Worm (Caenorhabditis elegans) whole organism, L4 larva: ENCODE data around the gene fozi-1.

Source experiments
- ZK337.2 ChIP-seq: fragments of 200-800 bp; sonication (Bioruptor generic); IDR thresholded peaks from 2 replicates; pipeline ENCODE4 v1.3.6; 2022; ENCODE audit warnings: missing genetic modification reagents, missing genetic modification characterization, missing compliant biosample characterization
- daf-8 ChIP-seq: fragments of 200-800 bp; sonication (Bioruptor generic); IDR thresholded peaks from 2 replicates; pipeline ENCODE4 v1.3.6; 2022; ENCODE audit warnings: missing genetic modification characterization, missing compliant biosample characterization
- fos-1 ChIP-seq: fragments of 150-350 bp; optimal IDR thresholded peaks from 2 replicates; lab custom pipeline; 2014; ENCODE audit warnings: missing biosample characterization, missing genetic modification characterization
- lin-1 ChIP-seq: fragments of 200-800 bp; sonication (Bioruptor generic); IDR thresholded peaks from 2 replicates; pipeline ENCODE4 v1.3.6; 2022; ENCODE audit warnings: missing genetic modification reagents, missing genetic modification characterization, missing compliant biosample characterization
- lin-15B ChIP-seq: fragments of 150-350 bp; sonication (generic microtip); optimal IDR thresholded peaks from 3 replicates; lab custom pipeline; 2014; ENCODE audit warnings: missing biosample characterization, missing genetic modification characterization
- lsy-2 ChIP-seq, 2 experiments: fragments of 150-350 bp in 1 of 2; sonication (generic microtip) in 1 of 2; optimal IDR thresholded peaks; 2 replicates each; lab custom pipeline; 2014 to 2017; ENCODE audit warnings: missing biosample characterization in 2 of 2, missing genetic modification characterization in 2 of 2
- madf-9 ChIP-seq: fragments of 200-800 bp; sonication (Bioruptor generic); conservative IDR thresholded peaks from 2 replicates; pipeline ENCODE4 v1.3.6; 2022; ENCODE audit warnings: missing genetic modification reagents, missing genetic modification characterization, missing compliant biosample characterization
- mxl-2 ChIP-seq: fragments of 200-800 bp; sonication (Bioruptor generic); conservative IDR thresholded peaks from 2 replicates; pipeline ENCODE4 v1.3.6; 2022; ENCODE audit warnings: missing genetic modification reagents, missing genetic modification characterization, missing compliant biosample characterization
- nhr-11 ChIP-seq: fragments of 150-350 bp; optimal IDR thresholded peaks from 2 replicates; lab custom pipeline; 2014; ENCODE audit warnings: missing biosample characterization, missing genetic modification characterization
- nhr-28 ChIP-seq: fragments of 150-350 bp; optimal IDR thresholded peaks from 2 replicates; lab custom pipeline; 2014; ENCODE audit warnings: missing biosample characterization, missing genetic modification characterization
- nhr-48 ChIP-seq: sonication (generic microtip); optimal IDR thresholded peaks from 2 replicates; lab custom pipeline; 2016; ENCODE audit warnings: mild to moderate bottlenecking, missing genetic modification characterization, missing compliant biosample characterization
- pha-4 ChIP-seq, 2 experiments: fragments of 150-350 bp in 1 of 2; fragments of 200-800 bp in 1 of 2; sonication (Bioruptor generic) in 1 of 2; IDR thresholded peaks in 1 of 2; optimal IDR thresholded peaks in 1 of 2; 2 replicates each; pipeline versions ENCODE4 v1.3.6 to Lab custom; 2014 to 2022; ENCODE audit warnings: missing genetic modification characterization in 2 of 2, missing genetic modification reagents in 2 of 2, missing biosample characterization in 1 of 2, missing compliant biosample characterization in 1 of 2
- unc-130 ChIP-seq: sonication (generic microtip); optimal IDR thresholded peaks from 2 replicates; lab custom pipeline; 2016; ENCODE audit warnings: missing genetic modification reagents, missing genetic modification characterization, missing compliant biosample characterization
- unc-62 ChIP-seq, 3 experiments: fragments of 150-350 bp in 1 of 3; sonication (generic microtip); optimal IDR thresholded peaks in 2 of 3; peaks in 1 of 3; 1 replicate in 1 of 3; 2 replicates in 2 of 3; lab custom pipeline; 2014 to 2017; ENCODE audit warnings: missing biosample characterization in 3 of 3, missing genetic modification characterization in 3 of 3, missing genetic modification reagents in 3 of 3, missing genotype in 1 of 3

ce11 chrIII:9306596-9306995 lies 25.0 kb downstream of the fozi-1 start, which contains the start of gene srx-45:
- TF ChIP-seq nhr-11 (tag; lab: Kevin White, UChicago) (no peak), unc-62 (GFP tag; optimal IDR thresholded peaks at IDR 0.05 in 1 of 2; lab: Kevin White, UChicago) (no peak), unc-62 (tag; optimal IDR thresholded peaks at IDR 0.05; lab: Kevin White, UChicago) (no peak), nhr-28 (tag; lab: Kevin White, UChicago) (no peak), ZK337.2 (GFP tag; lab: Robert Waterston, UW) (no peak), daf-8 (no peak), lin-15B (tag; lab: Kevin White, UChicago) (no peak), madf-9 (no peak), mxl-2 (GFP tag; lab: Robert Waterston, UW) (no peak), nhr-48 (no peak), pha-4 (GFP tag; IDR thresholded peaks at IDR 0.05; lab: Robert Waterston, UW) (no peak), pha-4 (tag; optimal IDR thresholded peaks at IDR 0.05; lab: Kevin White, UChicago) (no peak), lin-1 (GFP tag; lab: Robert Waterston, UW) (no peak), unc-130 (GFP tag; lab: Kevin White, UChicago) (no peak), fos-1 (tag; lab: Kevin White, UChicago) (no peak), lsy-2 (tag; optimal IDR thresholded peaks at IDR 0.05; lab: Kevin White, UChicago) (no peak)
